Fruit fly (Drosophila melanogaster) whole organism, embryonic: ENCODE measurements around the gene CG8861.

Experiments used
- BEAF-32 ChIP-seq: fragments of 200-800 bp; sonication (Bioruptor generic); optimal IDR thresholded peaks from 3 replicates; lab custom pipeline; 2017; ENCODE audit warnings: missing biosample characterization, missing genetic modification characterization, mild to moderate bottlenecking, moderate library complexity, missing genetic modification reagents
- CG10959 ChIP-seq: fragments of 200-800 bp; sonication (Bioruptor generic); IDR thresholded peaks from 2 replicates; pipeline ENCODE4 v1.3.6; 2022; ENCODE audit warnings: missing biosample characterization, missing genetic modification characterization
- CG12219 ChIP-seq: fragments of 200-800 bp; sonication (Bioruptor generic); optimal IDR thresholded peaks from 3 replicates; lab custom pipeline; 2018; ENCODE audit warnings: missing biosample characterization, mild to moderate bottlenecking, missing genetic modification characterization
- CG14710 ChIP-seq: fragments of 200-800 bp; sonication (Bioruptor generic); optimal IDR thresholded peaks from 3 replicates; lab custom pipeline; 2019; ENCODE audit warnings: missing biosample characterization, mild to moderate bottlenecking, missing genetic modification characterization, moderate library complexity
- CG14965 ChIP-seq: fragments of 200-800 bp; sonication (Bioruptor generic); optimal IDR thresholded peaks from 2 replicates; lab custom pipeline; 2016; ENCODE audit warnings: missing biosample characterization, missing genetic modification characterization, borderline replicate concordance
- CG15011 ChIP-seq: fragments of 200-800 bp; sonication (Bioruptor generic); optimal IDR thresholded peaks from 3 replicates; lab custom pipeline; 2018; ENCODE audit warnings: missing biosample characterization, mild to moderate bottlenecking, missing genetic modification characterization
- CG15269 ChIP-seq: fragments of 200-800 bp; sonication (Bioruptor generic); optimal IDR thresholded peaks from 2 replicates; lab custom pipeline; 2018; ENCODE audit warnings: missing biosample characterization, mild to moderate bottlenecking, missing genetic modification characterization, moderate library complexity
- CG15479 ChIP-seq: fragments of 200-800 bp; sonication (Bioruptor generic); optimal IDR thresholded peaks from 3 replicates; lab custom pipeline; 2019; ENCODE audit warnings: missing biosample characterization, mild to moderate bottlenecking, missing genetic modification characterization, moderate library complexity
- CG2712 ChIP-seq: fragments of 200-800 bp; optimal IDR thresholded peaks from 3 replicates; lab custom pipeline; 2019; ENCODE audit warnings: missing biosample characterization, mild to moderate bottlenecking, missing genetic modification characterization, moderate library complexity
- CG2889 ChIP-seq: fragments of 200-800 bp; sonication (Bioruptor generic); IDR thresholded peaks from 3 replicates; pipeline ENCODE4 v1.3.6; 2022; ENCODE audit warnings: missing biosample characterization, missing genetic modification characterization
- CG3065 ChIP-seq: fragments of 200-800 bp; sonication (Bioruptor generic); optimal IDR thresholded peaks from 2 replicates; lab custom pipeline; 2016; ENCODE audit warnings: missing biosample characterization, missing genetic modification characterization
- CG42726 ChIP-seq: fragments of 200-800 bp; sonication (Bioruptor generic); IDR thresholded peaks from 2 replicates; pipeline ENCODE4 v1.3.6; 2022; ENCODE audit warnings: missing biosample characterization, missing genetic modification characterization; ENCODE audit not compliant: partially characterized antibody
- CG4282 ChIP-seq: fragments of 200-800 bp; sonication (Bioruptor generic); optimal IDR thresholded peaks from 2 replicates; lab custom pipeline; 2016; ENCODE audit warnings: missing biosample characterization, missing genetic modification characterization
- CG6175 ChIP-seq: fragments of 200-800 bp; sonication (Bioruptor generic); IDR thresholded peaks from 3 replicates; pipeline ENCODE4 v1.3.6; 2022; ENCODE audit warnings: missing biosample characterization, missing genetic modification characterization
- CG6791 ChIP-seq: fragments of 200-800 bp; sonication (Bioruptor generic); IDR thresholded peaks from 3 replicates; pipeline ENCODE4 v1.3.6; 2022; ENCODE audit warnings: missing biosample characterization, missing genetic modification characterization; ENCODE audit not compliant: partially characterized antibody
- CG8290 ChIP-seq, 3 experiments: fragments of 200-800 bp; sonication (Bioruptor generic); optimal IDR thresholded peaks; 2 replicates each; lab custom pipeline; 2016 to 2019; ENCODE audit warnings: missing biosample characterization in 3 of 3, missing genetic modification characterization in 3 of 3, mild to moderate bottlenecking in 2 of 3, moderate library complexity in 1 of 3
- CG8478 ChIP-seq: fragments of >200 bp; optimal IDR thresholded peaks from 2 replicates; lab custom pipeline; 2018
- CG8765 ChIP-seq: fragments of 200-800 bp; sonication (Bioruptor generic); IDR thresholded peaks from 2 replicates; pipeline ENCODE4 v1.3.6; 2022; ENCODE audit warnings: missing biosample characterization, missing genetic modification characterization
- CG9932 ChIP-seq: fragments of 200-800 bp; sonication (Bioruptor generic); IDR thresholded peaks from 2 replicates; pipeline ENCODE4 v1.3.6; 2022; ENCODE audit warnings: missing biosample characterization, missing genetic modification characterization
- Dip2 ChIP-seq: fragments of 200-800 bp; sonication (Bioruptor generic); IDR thresholded peaks from 2 replicates; pipeline ENCODE4 v1.3.6; 2022; ENCODE audit warnings: missing biosample characterization, missing genetic modification characterization
- Doc2 ChIP-seq: fragments of 200-800 bp; sonication (Bioruptor generic); IDR thresholded peaks from 2 replicates; pipeline ENCODE4 v1.3.6; 2022; ENCODE audit warnings: missing biosample characterization, missing genetic modification characterization
- Doc3 ChIP-seq: fragments of 200-800 bp; sonication (Bioruptor generic); IDR thresholded peaks from 3 replicates; pipeline ENCODE4 v1.3.6; 2022; ENCODE audit warnings: missing biosample characterization, missing genetic modification characterization; ENCODE audit not compliant: partially characterized antibody
- Gug ChIP-seq: fragments of 200-800 bp; sonication (Bioruptor generic); IDR thresholded peaks from 4 replicates; pipeline ENCODE4 v1.3.6; 2022; ENCODE audit warnings: missing biosample characterization, missing genetic modification characterization
- HLH54F ChIP-seq: fragments of 200-800 bp; sonication (Bioruptor generic); optimal IDR thresholded peaks from 3 replicates; lab custom pipeline; 2016; ENCODE audit warnings: missing biosample characterization, missing genetic modification characterization
- MTF-1 ChIP-seq: fragments of 200-800 bp; sonication (Bioruptor generic); optimal IDR thresholded peaks from 2 replicates; lab custom pipeline; 2018; ENCODE audit warnings: missing biosample characterization, mild to moderate bottlenecking, missing genetic modification characterization, borderline replicate concordance
- Med ChIP-seq: fragments of 200-800 bp; sonication (Bioruptor generic); peaks from one replicate; lab custom pipeline; 2016; ENCODE audit warnings: missing biosample characterization, missing genetic modification characterization, mild to moderate bottlenecking, inconsistent platforms, moderate library complexity
- NFAT ChIP-seq: fragments of 200-800 bp; sonication (Bioruptor generic); IDR thresholded peaks from 2 replicates; pipeline ENCODE4 v1.3.6; 2022; ENCODE audit warnings: missing biosample characterization, missing genetic modification characterization
- Oli ChIP-seq: fragments of 200-800 bp; sonication (Bioruptor generic); optimal IDR thresholded peaks from 2 replicates; lab custom pipeline; 2018; ENCODE audit warnings: missing biosample characterization, mild to moderate bottlenecking, missing genetic modification characterization, moderate library complexity
- Sox102F ChIP-seq: fragments of 200-800 bp; sonication (Bioruptor generic); optimal IDR thresholded peaks from 2 replicates; lab custom pipeline; 2018; ENCODE audit warnings: missing biosample characterization, mild to moderate bottlenecking, missing genetic modification characterization, moderate library complexity
- Usf ChIP-seq: fragments of 200-800 bp; sonication (Bioruptor generic); optimal IDR thresholded peaks from 2 replicates; lab custom pipeline; 2017; ENCODE audit warnings: missing genotype, missing biosample characterization, missing genetic modification characterization
- Vsx1 ChIP-seq: fragments of 200-800 bp; sonication (Bioruptor generic); optimal IDR thresholded peaks from 2 replicates; lab custom pipeline; 2017; ENCODE audit warnings: missing biosample characterization, mild to moderate bottlenecking, missing genetic modification characterization, missing genetic modification reagents
- ac ChIP-seq: fragments of 200-800 bp; sonication (Bioruptor generic); optimal IDR thresholded peaks from 3 replicates; lab custom pipeline; 2017; ENCODE audit warnings: missing biosample characterization, mild to moderate bottlenecking, missing genetic modification characterization
- bbx ChIP-seq: fragments of 200-800 bp; sonication (Bioruptor generic); IDR thresholded peaks from 2 replicates; pipeline ENCODE4 v1.3.6; 2022; ENCODE audit warnings: missing biosample characterization, missing genetic modification characterization; ENCODE audit not compliant: partially characterized antibody
- chinmo ChIP-seq: fragments of 200-800 bp; sonication (Bioruptor generic); IDR thresholded peaks from 4 replicates; pipeline ENCODE4 v1.3.6; 2022; ENCODE audit warnings: missing biosample characterization, missing genetic modification characterization; ENCODE audit not compliant: partially characterized antibody
- chm ChIP-seq: fragments of 200-800 bp; sonication (Bioruptor generic); IDR thresholded peaks from 2 replicates; pipeline ENCODE4 v1.3.6; 2022; ENCODE audit warnings: missing biosample characterization, missing genetic modification characterization
- fd96Cb ChIP-seq: fragments of 200-800 bp; sonication (Bioruptor generic); optimal IDR thresholded peaks from 2 replicates; lab custom pipeline; 2018; ENCODE audit warnings: missing biosample characterization, mild to moderate bottlenecking, missing genetic modification characterization, moderate library complexity
- gce ChIP-seq: fragments of 200-800 bp; sonication (Bioruptor generic); IDR thresholded peaks from 3 replicates; pipeline ENCODE4 v1.3.6; 2022; ENCODE audit warnings: missing biosample characterization, missing genetic modification characterization
- gfzf ChIP-seq: fragments of 200-800 bp; sonication (Bioruptor generic); optimal IDR thresholded peaks from 2 replicates; lab custom pipeline; 2016; ENCODE audit warnings: missing biosample characterization, mild to moderate bottlenecking, missing genetic modification characterization, moderate library complexity
- jigr1 ChIP-seq: fragments of 200-800 bp; sonication (Bioruptor generic); IDR thresholded peaks from 3 replicates; pipeline ENCODE4 v1.3.6; 2022; ENCODE audit warnings: missing biosample characterization, missing genetic modification characterization
- kni ChIP-seq: fragments of 200-800 bp; sonication (Bioruptor generic); optimal IDR thresholded peaks from 3 replicates; lab custom pipeline; 2017; ENCODE audit warnings: mild to moderate bottlenecking, missing biosample characterization, missing genetic modification reagents, missing genetic modification characterization
- mld ChIP-seq: fragments of 200-800 bp; sonication (Bioruptor generic); IDR thresholded peaks from 3 replicates; pipeline ENCODE4 v1.3.6; 2022; ENCODE audit warnings: missing biosample characterization, missing genetic modification characterization; ENCODE audit not compliant: partially characterized antibody
- peb ChIP-seq: fragments of 200-800 bp; sonication (Bioruptor generic); IDR thresholded peaks from 2 replicates; pipeline ENCODE4 v1.3.6; 2022; ENCODE audit warnings: missing biosample characterization, missing genetic modification characterization
- repo ChIP-seq: fragments of 200-800 bp; sonication (Bioruptor generic); optimal IDR thresholded peaks from 2 replicates; lab custom pipeline; 2016; ENCODE audit warnings: missing biosample characterization, missing genetic modification characterization
- sd ChIP-seq: fragments of 200-800 bp; sonication (Bioruptor generic); optimal IDR thresholded peaks from 3 replicates; lab custom pipeline; 2018; ENCODE audit warnings: missing biosample characterization, mild to moderate bottlenecking, missing genetic modification characterization, moderate library complexity
- sim ChIP-seq: fragments of 200-800 bp; sonication (Bioruptor generic); IDR thresholded peaks from 2 replicates; pipeline ENCODE4 v1.3.6; 2022; ENCODE audit warnings: missing biosample characterization, missing genetic modification characterization
- sr ChIP-seq: fragments of 200-800 bp; sonication (Bioruptor generic); IDR thresholded peaks from 3 replicates; pipeline ENCODE4 v1.3.6; 2022; ENCODE audit warnings: missing biosample characterization, missing genetic modification characterization
- twi ChIP-seq: fragments of 200-800 bp; optimal IDR thresholded peaks from 2 replicates; lab custom pipeline; 2019; ENCODE audit warnings: missing biosample characterization, mild to moderate bottlenecking, missing genetic modification characterization, moderate library complexity
- z ChIP-seq: fragments of 200-800 bp; sonication (Bioruptor generic); IDR thresholded peaks from 3 replicates; pipeline ENCODE4 v1.3.6; 2022; ENCODE audit warnings: missing biosample characterization, missing genetic modification characterization

The CG8861 gene

DNA sequence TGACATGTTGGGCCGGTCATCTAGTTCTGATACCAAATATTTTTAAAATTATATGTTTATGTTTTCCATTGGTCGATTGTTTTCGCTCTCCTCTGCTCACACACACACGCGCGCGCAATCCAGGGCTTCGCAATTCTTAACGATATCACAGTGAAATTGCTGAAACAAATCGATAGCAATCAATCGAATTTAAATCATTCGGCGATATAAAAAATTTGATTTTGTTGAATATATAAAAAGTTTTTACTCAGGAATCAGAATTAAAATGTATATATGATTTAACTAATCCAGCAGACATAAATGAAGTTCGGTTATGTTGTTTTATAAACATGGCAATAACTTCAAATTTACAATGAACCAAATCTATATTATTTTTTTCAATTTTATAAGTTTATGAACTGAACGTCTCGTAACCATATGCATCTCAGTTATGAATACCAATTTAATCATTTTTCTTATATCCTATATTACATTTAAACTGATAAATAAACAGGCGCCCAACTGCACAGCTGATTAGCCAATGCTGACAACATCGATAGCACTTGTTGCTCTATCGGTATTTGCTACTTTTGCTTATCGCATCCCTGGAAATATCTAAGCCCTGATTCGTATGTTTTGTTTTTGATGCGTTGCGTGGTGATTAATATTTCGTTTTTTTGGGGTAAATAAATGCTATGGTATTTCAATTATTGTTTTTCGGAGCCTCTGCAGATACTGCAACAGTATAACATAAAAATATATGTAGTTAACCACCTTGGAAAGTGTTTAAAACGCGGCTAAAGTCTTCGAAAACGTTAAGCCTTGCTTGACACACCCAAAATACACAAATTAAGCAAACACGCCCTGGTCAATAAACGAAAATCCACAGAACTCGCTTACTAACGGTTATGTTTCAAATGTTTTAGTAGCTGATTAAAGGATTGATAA is 6.5 kb upstream of the CG8861 start, which contains the start of the genes Aduk and pasi2 (continued):
- no peak for TF ChIP-seq Sox102F (GFP tag; lab: Kevin White, UChicago)
- peak; percentile 84 for TF ChIP-seq Vsx1
- TF ChIP-seq CG6175 (GFP tag; lab: Robert Waterston, UW) = no peak
- TF ChIP-seq HLH54F = peak; percentile 25
- TF ChIP-seq chm (GFP tag; lab: Robert Waterston, UW) = 0 out of 2 replicates have a peak, but pooled peaks have one; percentile 28
- TF ChIP-seq fd96Cb (tag; lab: Kevin White, UChicago) = no peak
- peak; percentile 87 for TF ChIP-seq Med (GFP tag; lab: Kevin White, UChicago)
- peak; percentile 71 for TF ChIP-seq mld (GFP tag; lab: Robert Waterston, UW)
- TF ChIP-seq sr (GFP tag; lab: Robert Waterston, UW) = no peak
- TF ChIP-seq CG14710 = peak; percentile 56
- no peak; the same call in 1 of the 2 replicates for TF ChIP-seq CG9932 (GFP tag; lab: Robert Waterston, UW)
- TF ChIP-seq bbx = peak; percentile 75
- TF ChIP-seq BEAF-32 (GFP tag; lab: Kevin White, UChicago) = peak; percentile 87
- peak; percentile 10 for TF ChIP-seq CG2712 (tag; lab: Kevin White, UChicago)
- no peak for TF ChIP-seq Dip2 (GFP tag; lab: Robert Waterston, UW)
- peak; percentile 74 for TF ChIP-seq CG42726
- TF ChIP-seq MTF-1 (GFP tag; lab: Kevin White, UChicago) = no peak
- TF ChIP-seq CG8765 (GFP tag; lab: Robert Waterston, UW) = no peak
- peak; percentile 47 for TF ChIP-seq CG15479 (GFP tag; lab: Kevin White, UChicago)
- no peak for TF ChIP-seq peb (GFP tag; lab: Robert Waterston, UW)
- TF ChIP-seq kni (GFP tag; lab: Kevin White, UChicago) = peak; percentile 48
- TF ChIP-seq gfzf (GFP tag; lab: Kevin White, UChicago) = peak; percentile 28
- TF ChIP-seq CG2889 = no peak
- TF ChIP-seq Usf (GFP tag; lab: Kevin White, UChicago) = no peak
- TF ChIP-seq Oli = no peak
- 0 out of 4 replicates have a peak, but pooled peaks have one; percentile 70 for TF ChIP-seq chinmo (GFP tag; lab: Robert Waterston, UW)
- no peak for TF ChIP-seq jigr1 (GFP tag; lab: Robert Waterston, UW)
- no peak for TF ChIP-seq CG8290 (GFP tag; optimal IDR thresholded peaks at IDR 0.05; lab: Kevin White, UChicago)
- TF ChIP-seq CG8290 (tag; optimal IDR thresholded peaks at IDR 0.05; lab: Kevin White, UChicago) = peak in 1 of 2 experiments; percentile 59
- no peak for TF ChIP-seq NFAT (GFP tag; lab: Robert Waterston, UW)
- no peak for TF ChIP-seq ac
- no peak for TF ChIP-seq CG15011 (GFP tag; lab: Kevin White, UChicago)
- no peak for TF ChIP-seq z
- TF ChIP-seq repo = no peak
- TF ChIP-seq Doc2 (GFP tag; lab: Robert Waterston, UW) = no peak
- TF ChIP-seq CG4282 (GFP tag; lab: Kevin White, UChicago) = no peak
- TF ChIP-seq CG15269 (tag; lab: Kevin White, UChicago) = no peak
- no peak for TF ChIP-seq sim (GFP tag; lab: Robert Waterston, UW)
- TF ChIP-seq Gug (GFP tag; lab: Robert Waterston, UW) = no peak
- no peak for TF ChIP-seq twi (tag; lab: Kevin White, UChicago)
- no peak for TF ChIP-seq CG12219
- no peak for TF ChIP-seq CG3065 (GFP tag; lab: Kevin White, UChicago)
- TF ChIP-seq CG6791 = peak; percentile 71
- no peak for TF ChIP-seq CG14965
- peak; percentile 48 for TF ChIP-seq Doc3 (GFP tag; lab: Robert Waterston, UW)
- TF ChIP-seq gce (GFP tag; lab: Robert Waterston, UW) = no peak
- TF ChIP-seq sd (tag; lab: Kevin White, UChicago) = peak; percentile 87
- TF ChIP-seq CG8478 (lab: Kevin White, UChicago) = no peak
- no peak for TF ChIP-seq CG10959 (GFP tag; lab: Robert Waterston, UW)
